Fruit fly (Drosophila melanogaster) whole organism, embryonic: ENCODE results near the gene Clk.

Source experiments
- Eip74EF ChIP-seq, 2 experiments: fragments of 200-800 bp in 1 of 2; fragments of >200 bp in 1 of 2; sonication (Bioruptor generic) in 1 of 2; optimal IDR thresholded peaks; 2 replicates each; lab custom pipeline; 2017 to 2019; ENCODE audit warnings: missing biosample characterization in 2 of 2, missing genetic modification characterization in 2 of 2, mild to moderate bottlenecking in 1 of 2, moderate library complexity in 1 of 2
- HLH54F ChIP-seq: fragments of 200-800 bp; sonication (Bioruptor generic); optimal IDR thresholded peaks from 3 replicates; lab custom pipeline; 2016; ENCODE audit warnings: missing biosample characterization, missing genetic modification characterization
- ro ChIP-seq: fragments of 200-800 bp; sonication (Bioruptor generic); IDR thresholded peaks from 2 replicates; pipeline ENCODE4 v1.3.6; 2022; ENCODE audit warnings: missing biosample characterization, missing genetic modification characterization
- vnd ChIP-seq: fragments of 200-800 bp; sonication (Bioruptor generic); IDR thresholded peaks from 3 replicates; pipeline ENCODE4 v1.3.6; 2022; ENCODE audit warnings: missing biosample characterization, missing genetic modification characterization; ENCODE audit not compliant: partially characterized antibody

dm6 chr3L:7713378-7713777, 62.0 kb downstream of the Clk start:
- TF ChIP-seq ro (GFP tag; lab: Robert Waterston, UW): no peak
- TF ChIP-seq HLH54F (GFP tag; lab: Kevin White, UChicago): no peak
- no peak for TF ChIP-seq vnd (GFP tag; lab: Robert Waterston, UW)
- no peak for TF ChIP-seq Eip74EF (GFP tag; optimal IDR thresholded peaks at IDR 0.05; lab: Kevin White, UChicago)
